Worm (Caenorhabditis elegans) whole organism, L1 larva: ENCODE results near the gene C25F9.13.

Experiments used
- ama-1 ChIP-seq: fragments of 150-350 bp; optimal IDR thresholded peaks from 2 replicates; lab custom pipeline; 2014
- ceh-8 ChIP-seq: fragments of 200-800 bp; sonication (Bioruptor generic); optimal IDR thresholded peaks from 2 replicates; lab custom pipeline; 2018; ENCODE audit warnings: mild to moderate bottlenecking, missing genetic modification characterization, moderate library complexity, missing compliant biosample characterization
- ceh-82 ChIP-seq, 3 experiments: fragments of 150-350 bp in 1 of 3; sonication (generic microtip) in 2 of 3; optimal IDR thresholded peaks; 2 replicates each; lab custom pipeline; 2014 to 2017; ENCODE audit warnings: missing biosample characterization in 3 of 3, missing genetic modification characterization in 3 of 3
- ces-1 ChIP-seq: fragments of 150-350 bp; optimal IDR thresholded peaks from 2 replicates; lab custom pipeline; 2014; ENCODE audit warnings: missing biosample characterization, missing genetic modification reagents, missing genetic modification characterization
- egl-27 ChIP-seq, 2 experiments: fragments of 150-350 bp in 1 of 2; sonication (generic microtip); optimal IDR thresholded peaks; 3 replicates each; lab custom pipeline; 2017 to 2018; ENCODE audit warnings: missing biosample characterization in 2 of 2, missing genetic modification characterization in 2 of 2, missing genetic modification reagents in 2 of 2
- fkh-10 ChIP-seq: sonication (generic microtip); optimal IDR thresholded peaks from 2 replicates; lab custom pipeline; 2017; ENCODE audit warnings: missing biosample characterization, missing genetic modification reagents, missing genetic modification characterization
- jun-1 ChIP-seq: fragments of 150-350 bp; optimal IDR thresholded peaks from 2 replicates; lab custom pipeline; 2014; ENCODE audit warnings: missing biosample characterization, missing genetic modification reagents, missing genetic modification characterization
- lin-15B ChIP-seq: fragments of 150-350 bp; sonication (generic microtip); optimal IDR thresholded peaks from 3 replicates; lab custom pipeline; 2014; ENCODE audit warnings: missing biosample characterization, missing genetic modification characterization
- nhr-12 ChIP-seq: sonication (generic microtip); optimal IDR thresholded peaks from 2 replicates; lab custom pipeline; 2017; ENCODE audit warnings: missing biosample characterization, missing genetic modification characterization
- nhr-237 ChIP-seq: fragments of 150-350 bp; optimal IDR thresholded peaks from 2 replicates; lab custom pipeline; 2014; ENCODE audit warnings: missing biosample characterization, missing genetic modification characterization
- nhr-77 ChIP-seq: fragments of 150-350 bp; optimal IDR thresholded peaks from 2 replicates; lab custom pipeline; 2014; ENCODE audit warnings: missing biosample characterization, missing genetic modification characterization
- snpc-4 ChIP-seq: fragments of 150-350 bp; optimal IDR thresholded peaks from 2 replicates; lab custom pipeline; 2014; ENCODE audit warnings: missing biosample characterization, missing genetic modification characterization
- unc-62 ChIP-seq: fragments of 150-350 bp; optimal IDR thresholded peaks from 2 replicates; lab custom pipeline; 2014; ENCODE audit warnings: missing biosample characterization, missing genetic modification reagents, missing genetic modification characterization
- ztf-11 ChIP-seq, 2 experiments: sonication (generic microtip); optimal IDR thresholded peaks; 2 replicates each; lab custom pipeline; 2016 to 2017; ENCODE audit warnings: missing genetic modification characterization in 2 of 2, missing biosample characterization in 1 of 2, missing compliant biosample characterization in 1 of 2

DNA sequence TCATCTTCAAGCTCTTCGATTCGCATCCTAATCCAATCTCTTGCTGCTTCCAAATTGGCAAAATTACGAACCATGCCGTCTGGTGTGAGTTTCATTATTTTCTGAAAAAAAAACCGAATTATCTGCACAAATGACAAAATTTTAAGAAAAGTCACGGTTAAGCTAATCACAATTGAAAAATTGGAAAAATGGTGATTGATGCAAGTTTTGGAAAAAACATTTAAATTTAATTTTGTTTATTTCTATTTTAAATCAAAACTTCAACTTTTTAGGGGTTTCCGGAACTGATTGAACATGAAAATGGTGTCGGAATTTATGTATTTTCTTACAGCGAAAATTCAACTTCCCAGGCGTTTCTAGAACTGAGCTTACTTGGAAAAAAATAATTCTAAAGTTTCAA lies 4.1 kb upstream of the C25F9.13 start, which contains the start of gene C25F9.12:
- TF ChIP-seq ztf-11 (tag; optimal IDR thresholded peaks at IDR 0.05; lab: Kevin White, UChicago) (no peak), nhr-12 (tag; lab: Kevin White, UChicago) (no peak), jun-1 (tag; lab: Kevin White, UChicago) (no peak), egl-27 (tag; optimal IDR thresholded peaks at IDR 0.05; lab: Kevin White, UChicago) (no peak), ceh-8 (no peak), ama-1 (no peak), nhr-77 (no peak), lin-15B (tag; lab: Kevin White, UChicago) (no peak), fkh-10 (no peak), nhr-237 (no peak), ceh-82 (tag; optimal IDR thresholded peaks at IDR 0.05; lab: Kevin White, UChicago) (no peak), ces-1 (GFP tag; lab: Kevin White, UChicago) (no peak), snpc-4 (no peak), unc-62 (no peak)
